Fruit fly (Drosophila melanogaster) whole organism, embryonic: Measurements from ENCODE around the gene CG13043.

Experiments
- Ada2b ChIP-seq: fragments of 200-800 bp; sonication (Bioruptor generic); IDR thresholded peaks from 2 replicates; pipeline ENCODE4 v1.3.6; 2022; ENCODE audit warnings: missing biosample characterization, missing genetic modification characterization
- C15 ChIP-seq: fragments of 200-800 bp; sonication (Bioruptor generic); IDR thresholded peaks from 3 replicates; pipeline ENCODE4 v1.3.6; 2022; ENCODE audit warnings: missing biosample characterization, missing genetic modification characterization
- CG11504 ChIP-seq: fragments of 200-800 bp; sonication (Bioruptor generic); optimal IDR thresholded peaks from 3 replicates; lab custom pipeline; 2019; ENCODE audit warnings: missing biosample characterization, mild to moderate bottlenecking, missing genetic modification characterization, moderate library complexity
- CG12659 ChIP-seq: fragments of 200-800 bp; sonication (Bioruptor generic); optimal IDR thresholded peaks from 3 replicates; lab custom pipeline; 2017; ENCODE audit warnings: mild to moderate bottlenecking, missing biosample characterization, missing genetic modification reagents, missing genetic modification characterization
- CG12769 ChIP-seq: fragments of 200-800 bp; sonication (Bioruptor generic); optimal IDR thresholded peaks from 2 replicates; lab custom pipeline; 2019; ENCODE audit warnings: missing biosample characterization, mild to moderate bottlenecking, missing genetic modification characterization, moderate library complexity
- CG13296 ChIP-seq: fragments of 200-800 bp; sonication (Bioruptor generic); optimal IDR thresholded peaks from 3 replicates; lab custom pipeline; 2018; ENCODE audit warnings: missing biosample characterization, mild to moderate bottlenecking, missing genetic modification characterization
- CG13424 ChIP-seq: fragments of 200-800 bp; sonication (Bioruptor generic); optimal IDR thresholded peaks from 2 replicates; lab custom pipeline; 2019; ENCODE audit warnings: missing biosample characterization, mild to moderate bottlenecking, missing genetic modification characterization, moderate library complexity
- CG14441 ChIP-seq: fragments of 200-800 bp; sonication (Bioruptor generic); IDR thresholded peaks from 2 replicates; pipeline ENCODE4 v1.3.6; 2022; ENCODE audit warnings: missing biosample characterization, missing genetic modification characterization
- CG17359 ChIP-seq: fragments of 200-800 bp; sonication (Bioruptor generic); optimal IDR thresholded peaks from 3 replicates; lab custom pipeline; 2018; ENCODE audit warnings: missing biosample characterization, mild to moderate bottlenecking, missing genetic modification characterization, moderate library complexity
- CG17361 ChIP-seq: fragments of 200-800 bp; sonication (Bioruptor generic); IDR thresholded peaks from 3 replicates; pipeline ENCODE4 v1.3.6; 2022; ENCODE audit warnings: missing biosample characterization, missing genetic modification characterization
- CG30403 ChIP-seq: fragments of 200-800 bp; sonication (Bioruptor generic); optimal IDR thresholded peaks from 3 replicates; lab custom pipeline; 2016; ENCODE audit warnings: missing biosample characterization, missing genetic modification characterization
- CG31224 ChIP-seq: fragments of 200-800 bp; sonication (Bioruptor generic); IDR thresholded peaks from 2 replicates; pipeline ENCODE4 v1.3.6; 2022; ENCODE audit warnings: missing biosample characterization, missing genetic modification characterization
- CG32772 ChIP-seq: fragments of 200-800 bp; sonication (Bioruptor generic); IDR thresholded peaks from 2 replicates; pipeline ENCODE4 v1.3.6; 2022; ENCODE audit warnings: missing biosample characterization, missing genetic modification characterization
- CG6689 ChIP-seq: fragments of 200-800 bp; sonication (Bioruptor generic); IDR thresholded peaks from 2 replicates; pipeline ENCODE4 v1.3.6; 2022; ENCODE audit warnings: missing biosample characterization, missing genetic modification characterization
- CG7786 ChIP-seq: fragments of 200-800 bp; sonication (Bioruptor generic); optimal IDR thresholded peaks from 2 replicates; lab custom pipeline; 2016; ENCODE audit warnings: missing biosample characterization, missing genetic modification characterization
- CG8290 ChIP-seq, 3 experiments: fragments of 200-800 bp; sonication (Bioruptor generic); optimal IDR thresholded peaks; 2 replicates each; lab custom pipeline; 2016 to 2019; ENCODE audit warnings: missing biosample characterization in 3 of 3, missing genetic modification characterization in 3 of 3, mild to moderate bottlenecking in 2 of 3, moderate library complexity in 1 of 3
- CoRest ChIP-seq: fragments of 200-800 bp; sonication (Bioruptor generic); optimal IDR thresholded peaks from 3 replicates; lab custom pipeline; 2018; ENCODE audit warnings: missing biosample characterization, mild to moderate bottlenecking, missing genetic modification characterization, moderate library complexity
- D ChIP-seq, 2 experiments: fragments of 200-800 bp in 1 of 2; fragments of >200 bp in 1 of 2; sonication (Bioruptor generic) in 1 of 2; optimal IDR thresholded peaks; 2 replicates in 1 of 2; 3 replicates in 1 of 2; lab custom pipeline; 2017; ENCODE audit warnings: mild to moderate bottlenecking in 1 of 2, missing biosample characterization in 1 of 2, missing genetic modification characterization in 1 of 2, missing genetic modification reagents in 1 of 2
- D19A ChIP-seq: fragments of 200-800 bp; optimal IDR thresholded peaks from 3 replicates; lab custom pipeline; 2019; ENCODE audit warnings: missing biosample characterization, mild to moderate bottlenecking, missing genetic modification characterization, moderate library complexity
- Eip74EF ChIP-seq, 2 experiments: fragments of 200-800 bp in 1 of 2; fragments of >200 bp in 1 of 2; sonication (Bioruptor generic) in 1 of 2; optimal IDR thresholded peaks; 2 replicates each; lab custom pipeline; 2017 to 2019; ENCODE audit warnings: missing biosample characterization in 2 of 2, missing genetic modification characterization in 2 of 2, mild to moderate bottlenecking in 1 of 2, moderate library complexity in 1 of 2
- Ets65A ChIP-seq: fragments of 200-800 bp; sonication (Bioruptor generic); peaks from one replicate; lab custom pipeline; 2016; ENCODE audit warnings: missing biosample characterization, missing genetic modification characterization
- HLH3B ChIP-seq: fragments of 200-800 bp; sonication (Bioruptor generic); IDR thresholded peaks from 2 replicates; pipeline ENCODE4 v1.3.6; 2022; ENCODE audit warnings: missing biosample characterization, missing genetic modification characterization
- Med ChIP-seq: fragments of 200-800 bp; sonication (Bioruptor generic); peaks from one replicate; lab custom pipeline; 2016; ENCODE audit warnings: missing biosample characterization, missing genetic modification characterization, mild to moderate bottlenecking, inconsistent platforms, moderate library complexity
- Neu2 ChIP-seq: fragments of 200-800 bp; sonication (Bioruptor generic); optimal IDR thresholded peaks from 3 replicates; lab custom pipeline; 2016; ENCODE audit warnings: missing biosample characterization, missing genetic modification characterization, borderline replicate concordance
- Oli ChIP-seq: fragments of 200-800 bp; sonication (Bioruptor generic); optimal IDR thresholded peaks from 2 replicates; lab custom pipeline; 2018; ENCODE audit warnings: missing biosample characterization, mild to moderate bottlenecking, missing genetic modification characterization, moderate library complexity
- Ptx1 ChIP-seq: fragments of 200-800 bp; sonication (Bioruptor generic); IDR thresholded peaks from 2 replicates; pipeline ENCODE4 v1.3.6; 2022; ENCODE audit warnings: missing biosample characterization, missing genetic modification characterization
- Sox102F ChIP-seq: fragments of 200-800 bp; sonication (Bioruptor generic); optimal IDR thresholded peaks from 2 replicates; lab custom pipeline; 2018; ENCODE audit warnings: missing biosample characterization, mild to moderate bottlenecking, missing genetic modification characterization, moderate library complexity
- Stat92E ChIP-seq, 3 experiments: fragments of >200 bp in 2 of 3; fragments of 200-800 bp in 1 of 3; sonication (Bioruptor generic) in 1 of 3; optimal IDR thresholded peaks; 2 replicates each; lab custom pipeline; 2017 to 2019; ENCODE audit warnings: missing biosample characterization in 3 of 3, missing genetic modification characterization in 3 of 3, mild to moderate bottlenecking in 1 of 3, moderate library complexity in 1 of 3
- bsh ChIP-seq, 2 experiments: fragments of 200-800 bp; sonication (Bioruptor generic); optimal IDR thresholded peaks; 2 replicates each; lab custom pipeline; 2017 to 2018; ENCODE audit warnings: mild to moderate bottlenecking in 2 of 2, missing biosample characterization in 2 of 2, missing genetic modification characterization in 2 of 2, moderate library complexity in 1 of 2
- chinmo ChIP-seq: fragments of 200-800 bp; sonication (Bioruptor generic); IDR thresholded peaks from 4 replicates; pipeline ENCODE4 v1.3.6; 2022; ENCODE audit warnings: missing biosample characterization, missing genetic modification characterization; ENCODE audit not compliant: partially characterized antibody
- cwo ChIP-seq: fragments of 200-800 bp; sonication (Bioruptor generic); optimal IDR thresholded peaks from 3 replicates; lab custom pipeline; 2017; ENCODE audit warnings: missing biosample characterization, missing genetic modification characterization, mild to moderate bottlenecking, moderate library complexity, missing genetic modification reagents
- eve ChIP-seq, 2 experiments: fragments of >200 bp; optimal IDR thresholded peaks; 2 replicates each; lab custom pipeline; 2017; ENCODE audit warnings: missing biosample characterization in 2 of 2, missing genetic modification characterization in 2 of 2
- fd3F ChIP-seq: fragments of 200-800 bp; sonication (Bioruptor generic); optimal IDR thresholded peaks from 2 replicates; lab custom pipeline; 2018; ENCODE audit warnings: missing biosample characterization, mild to moderate bottlenecking, missing genetic modification characterization, moderate library complexity
- fd96Cb ChIP-seq: fragments of 200-800 bp; sonication (Bioruptor generic); optimal IDR thresholded peaks from 2 replicates; lab custom pipeline; 2018; ENCODE audit warnings: missing biosample characterization, mild to moderate bottlenecking, missing genetic modification characterization, moderate library complexity
- gcm ChIP-seq: fragments of 200-800 bp; sonication (Bioruptor generic); optimal IDR thresholded peaks from 2 replicates; lab custom pipeline; 2019; ENCODE audit warnings: missing biosample characterization, mild to moderate bottlenecking, missing genetic modification characterization, moderate library complexity
- h ChIP-seq: fragments of >200 bp; optimal IDR thresholded peaks from 2 replicates; lab custom pipeline; 2017
- jumu ChIP-seq: fragments of 200-800 bp; sonication (Bioruptor generic); optimal IDR thresholded peaks from 3 replicates; lab custom pipeline; 2016; ENCODE audit warnings: missing biosample characterization, missing genetic modification characterization
- lov ChIP-seq, 2 experiments: fragments of 200-800 bp in 1 of 2; fragments of >200 bp in 1 of 2; sonication (Bioruptor generic) in 1 of 2; IDR thresholded peaks in 1 of 2; optimal IDR thresholded peaks in 1 of 2; 2 replicates in 1 of 2; 3 replicates in 1 of 2; pipeline versions ENCODE4 v1.3.6 to Lab custom; 2017 to 2022; ENCODE audit warnings: missing biosample characterization in 1 of 2, missing genetic modification characterization in 1 of 2
- nom ChIP-seq: fragments of 200-800 bp; sonication (Bioruptor generic); optimal IDR thresholded peaks from 2 replicates; lab custom pipeline; 2017; ENCODE audit warnings: missing biosample characterization, missing genetic modification characterization, mild to moderate bottlenecking, moderate library complexity, missing genetic modification reagents
- pnt ChIP-seq: fragments of 200-800 bp; sonication (Bioruptor generic); optimal IDR thresholded peaks from 3 replicates; lab custom pipeline; 2016; ENCODE audit warnings: missing biosample characterization, missing genetic modification characterization
- run ChIP-seq: fragments of 200-800 bp; sonication (Bioruptor generic); optimal IDR thresholded peaks from 3 replicates; lab custom pipeline; 2018; ENCODE audit warnings: missing biosample characterization, mild to moderate bottlenecking, missing genetic modification characterization
- sc ChIP-seq, 3 experiments: fragments of >200 bp in 2 of 3; fragments of 200-800 bp in 1 of 3; sonication (Bioruptor generic) in 1 of 3; optimal IDR thresholded peaks; 2 replicates in 2 of 3; 3 replicates in 1 of 3; lab custom pipeline; 2017; ENCODE audit warnings: mild to moderate bottlenecking in 1 of 3, missing biosample characterization in 1 of 3, missing genetic modification characterization in 1 of 3, missing genetic modification reagents in 1 of 3
- sd ChIP-seq: fragments of 200-800 bp; sonication (Bioruptor generic); optimal IDR thresholded peaks from 3 replicates; lab custom pipeline; 2018; ENCODE audit warnings: missing biosample characterization, mild to moderate bottlenecking, missing genetic modification characterization, moderate library complexity
- sens ChIP-seq: fragments of 200-800 bp; sonication (Bioruptor generic); peaks from one replicate; lab custom pipeline; 2016; ENCODE audit warnings: missing biosample characterization, missing genetic modification characterization
- sna ChIP-seq: fragments of 200-800 bp; sonication (Bioruptor generic); IDR thresholded peaks from 2 replicates; pipeline ENCODE4 v1.3.6; 2022; ENCODE audit warnings: missing biosample characterization, missing genetic modification characterization; ENCODE audit not compliant: partially characterized antibody
- unpg ChIP-seq: fragments of 200-800 bp; sonication (Bioruptor generic); optimal IDR thresholded peaks from 3 replicates; lab custom pipeline; 2018; ENCODE audit warnings: missing biosample characterization, mild to moderate bottlenecking, missing genetic modification characterization, moderate library complexity
- vvl ChIP-seq: fragments of 200-800 bp; sonication (Bioruptor generic); IDR thresholded peaks from 2 replicates; pipeline ENCODE4 v1.3.6; 2022; ENCODE audit warnings: missing biosample characterization, missing genetic modification characterization

Gene CG13043

DNA sequence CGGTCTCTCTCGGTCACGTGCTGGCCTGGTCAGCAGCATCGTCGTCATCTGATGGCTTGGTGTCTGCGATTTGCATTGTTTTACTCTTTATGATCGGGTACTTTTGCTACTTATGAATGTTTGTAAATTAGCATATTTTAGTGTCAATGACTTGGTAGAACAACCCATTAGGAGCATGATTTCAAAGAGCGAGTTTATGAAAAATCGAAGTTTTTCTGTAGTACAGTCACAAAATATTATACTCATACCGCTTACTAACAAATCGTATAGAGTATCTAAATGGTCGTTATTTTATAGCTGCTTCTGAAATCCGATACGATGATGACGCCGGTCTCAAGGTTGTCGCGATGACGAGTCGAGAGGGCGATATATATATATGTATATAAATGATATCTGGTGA, 19.4 kb downstream of the CG13043 start (continued):
- TF ChIP-seq run (tag; lab: Kevin White, UChicago) (peak; percentile 6), nom (GFP tag; lab: Kevin White, UChicago) (peak; percentile 46), C15 (0 out of 3 replicates have a peak, but pooled peaks have one; percentile 15), vvl (GFP tag; lab: Robert Waterston, UW) (peak; percentile 62), CG13296 (peak; percentile 23), sd (tag; lab: Kevin White, UChicago) (peak; percentile 22), CG17361 (GFP tag; lab: Robert Waterston, UW) (no peak), D (optimal IDR thresholded peaks at IDR 0.05; lab: Kevin White, UChicago) (no peak), D (GFP tag; optimal IDR thresholded peaks at IDR 0.05; lab: Kevin White, UChicago) (no peak), sna (GFP tag; lab: Robert Waterston, UW) (no peak), lov (optimal IDR thresholded peaks at IDR 0.05; lab: Kevin White, UChicago) (no peak), lov (GFP tag; IDR thresholded peaks at IDR 0.05; lab: Robert Waterston, UW) (no peak), bsh (GFP tag; optimal IDR thresholded peaks at IDR 0.05; lab: Kevin White, UChicago) (peak; percentile 12 to 16), unpg (GFP tag; lab: Kevin White, UChicago) (peak; percentile 52), CG12769 (tag; lab: Kevin White, UChicago) (peak; percentile 39), CG7786 (GFP tag; lab: Kevin White, UChicago) (no peak), cwo (GFP tag; lab: Kevin White, UChicago) (peak; percentile 79), D19A (tag; lab: Kevin White, UChicago) (peak; percentile 45), CG12659 (GFP tag; lab: Kevin White, UChicago) (peak; percentile 17), eve (GFP tag; optimal IDR thresholded peaks at IDR 0.05; lab: Kevin White, UChicago) (no peak), Oli (tag; lab: Kevin White, UChicago) (peak; percentile 44), h (lab: Kevin White, UChicago) (no peak), Eip74EF (GFP tag; optimal IDR thresholded peaks at IDR 0.05; lab: Kevin White, UChicago) (peak in 1 of 2 experiments; percentile 51), sc (optimal IDR thresholded peaks at IDR 0.05; lab: Kevin White, UChicago) (no peak), sc (GFP tag; optimal IDR thresholded peaks at IDR 0.05; lab: Kevin White, UChicago) (no peak), CoRest (tag; lab: Kevin White, UChicago) (peak; percentile 16), HLH3B (peak; percentile 34; the same call in 1 of the 2 replicates), Med (GFP tag; lab: Kevin White, UChicago) (peak; percentile 79), chinmo (GFP tag; lab: Robert Waterston, UW) (0 out of 4 replicates have a peak, but pooled peaks have one; percentile 47), CG32772 (GFP tag; lab: Robert Waterston, UW) (0 out of 2 replicates have a peak, but pooled peaks have one; percentile 8), fd96Cb (peak; percentile 19), Ada2b (GFP tag; lab: Robert Waterston, UW) (peak; percentile 20; the same call in 1 of the 2 replicates), Sox102F (peak; percentile 58), Neu2 (GFP tag; lab: Kevin White, UChicago) (no peak), gcm (GFP tag; lab: Kevin White, UChicago) (peak; percentile 9), sens (GFP tag; lab: Kevin White, UChicago) (peak; percentile 74), CG11504 (peak; percentile 68), CG14441 (GFP tag; lab: Robert Waterston, UW) (peak; percentile 57), jumu (GFP tag; lab: Kevin White, UChicago) (peak; percentile 3), pnt (GFP tag; lab: Kevin White, UChicago) (peak; percentile 3), Ptx1 (GFP tag; lab: Robert Waterston, UW) (peak; percentile 60; the same call in 1 of the 2 replicates), Stat92E (GFP tag; optimal IDR thresholded peaks at IDR 0.05; lab: Kevin White, UChicago) (no peak), CG6689 (GFP tag; lab: Robert Waterston, UW) (0 out of 2 replicates have a peak, but pooled peaks have one; percentile 33), fd3F (peak; percentile 7), Ets65A (GFP tag; lab: Kevin White, UChicago) (peak; percentile 29), CG31224 (GFP tag; lab: Robert Waterston, UW) (no peak), CG13424 (tag; lab: Kevin White, UChicago) (peak; percentile 54), CG8290 (GFP tag; optimal IDR thresholded peaks at IDR 0.05; lab: Kevin White, UChicago) (no peak), CG8290 (tag; optimal IDR thresholded peaks at IDR 0.05; lab: Kevin White, UChicago) (peak in 1 of 2 experiments; percentile 46), CG30403 (GFP tag; lab: Kevin White, UChicago) (peak; percentile 20), CG17359 (tag; lab: Kevin White, UChicago) (peak; percentile 31)
